Fruit fly (Drosophila melanogaster) whole organism, adult: ENCODE results near the gene Jon74E.

Experiments used
- CG11617 ChIP-seq: fragments of 200-800 bp; sonication (Bioruptor generic); optimal IDR thresholded peaks from 2 replicates; lab custom pipeline; 2017; ENCODE audit warnings: mild to moderate bottlenecking, missing biosample characterization, missing genetic modification reagents, missing genetic modification characterization
- CG12768 ChIP-seq: fragments of 200-800 bp; sonication (Bioruptor generic); optimal IDR thresholded peaks from 2 replicates; lab custom pipeline; 2017; ENCODE audit warnings: missing biosample characterization, missing genetic modification characterization, mild to moderate bottlenecking, moderate library complexity, missing genetic modification reagents
- CG1620 ChIP-seq: fragments of 200-800 bp; sonication (Bioruptor generic); optimal IDR thresholded peaks from 2 replicates; lab custom pipeline; 2016; ENCODE audit warnings: missing biosample characterization, missing genetic modification characterization
- CG33017 ChIP-seq: fragments of 200-800 bp; sonication (Bioruptor generic); optimal IDR thresholded peaks from 2 replicates; lab custom pipeline; 2018; ENCODE audit warnings: missing biosample characterization, mild to moderate bottlenecking, missing genetic modification characterization, moderate library complexity
- CG5204 ChIP-seq: fragments of 200-800 bp; sonication (Bioruptor generic); optimal IDR thresholded peaks from 2 replicates; lab custom pipeline; 2016; ENCODE audit warnings: missing biosample characterization, missing genetic modification characterization
- CG7045 ChIP-seq: fragments of 200-800 bp; sonication (Bioruptor generic); optimal IDR thresholded peaks from 2 replicates; lab custom pipeline; 2017; ENCODE audit warnings: missing biosample characterization, mild to moderate bottlenecking, missing genetic modification characterization
- Clk ChIP-seq: fragments of 200-800 bp; sonication (Bioruptor generic); optimal IDR thresholded peaks from 2 replicates; lab custom pipeline; 2017; ENCODE audit warnings: missing biosample characterization, missing genetic modification characterization
- Crg-1 ChIP-seq: fragments of 200-800 bp; sonication (Bioruptor generic); optimal IDR thresholded peaks from 2 replicates; lab custom pipeline; 2016; ENCODE audit warnings: missing biosample characterization, missing genetic modification characterization
- Hr96 ChIP-seq: fragments of 200-800 bp; sonication (Bioruptor generic); optimal IDR thresholded peaks from 2 replicates; lab custom pipeline; 2016; ENCODE audit warnings: missing biosample characterization, missing genetic modification characterization
- Mnt ChIP-seq: fragments of 200-800 bp; sonication (Bioruptor generic); optimal IDR thresholded peaks from 2 replicates; lab custom pipeline; 2016; ENCODE audit warnings: missing biosample characterization, mild to moderate bottlenecking, missing genetic modification characterization
- bab1 ChIP-seq: fragments of 200-800 bp; sonication (Bioruptor generic); optimal IDR thresholded peaks from 3 replicates; lab custom pipeline; 2019; ENCODE audit warnings: missing biosample characterization, mild to moderate bottlenecking, missing genetic modification characterization, moderate library complexity
- cic ChIP-seq: fragments of 200-800 bp; sonication (Bioruptor generic); optimal IDR thresholded peaks from 2 replicates; lab custom pipeline; 2017; ENCODE audit warnings: missing biosample characterization, mild to moderate bottlenecking, missing genetic modification characterization, moderate library complexity
- ovo ChIP-seq: fragments of 200-800 bp; sonication (Bioruptor generic); optimal IDR thresholded peaks from 2 replicates; lab custom pipeline; 2016; ENCODE audit warnings: missing biosample characterization, missing genetic modification characterization
- tj ChIP-seq: fragments of 200-800 bp; sonication (Bioruptor generic); optimal IDR thresholded peaks from 3 replicates; lab custom pipeline; 2017; ENCODE audit warnings: missing biosample characterization, mild to moderate bottlenecking, missing genetic modification characterization, moderate library complexity
- toe ChIP-seq: fragments of 200-800 bp; sonication (Bioruptor generic); optimal IDR thresholded peaks from 2 replicates; lab custom pipeline; 2016; ENCODE audit warnings: missing biosample characterization, missing genetic modification characterization

Gene Jon74E

DNA sequence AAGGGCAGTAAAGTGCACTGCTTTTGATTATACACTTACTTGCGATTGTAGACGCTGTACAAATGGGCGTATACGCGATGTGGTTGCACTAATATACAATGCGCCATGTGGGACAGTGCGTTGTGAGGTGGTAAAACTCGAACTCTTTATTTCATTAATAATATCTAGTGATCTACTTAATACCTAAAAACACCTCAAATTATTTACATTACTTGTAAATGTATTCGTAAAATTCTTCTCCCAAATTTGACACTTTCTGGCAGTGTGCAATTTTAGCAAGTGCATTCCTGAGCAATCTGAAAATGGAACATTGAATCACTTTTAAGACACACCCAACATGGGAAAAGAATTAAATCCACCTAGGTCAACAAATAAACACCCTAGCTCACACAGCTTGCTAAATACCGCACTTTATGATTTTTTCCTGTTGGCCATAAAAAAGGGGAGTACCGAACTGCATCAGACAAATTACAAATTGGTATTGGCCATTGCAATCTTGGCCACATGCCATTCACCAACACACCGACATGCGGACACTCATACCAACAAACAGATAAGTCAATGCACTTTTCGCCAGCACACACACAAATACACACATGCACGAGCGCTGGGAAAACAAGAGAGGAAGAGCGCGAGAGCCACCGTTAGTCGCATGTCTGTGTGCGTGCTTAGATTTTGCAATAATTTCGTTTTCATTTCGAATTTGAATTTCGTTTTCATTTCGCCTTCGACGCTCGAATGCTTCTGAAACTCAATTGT lies 49.8 kb downstream of the Jon74E start:
- TF ChIP-seq cic (GFP tag; lab: Kevin White, UChicago) (no peak), Crg-1 (GFP tag; lab: Kevin White, UChicago) (no peak), bab1 (GFP tag; lab: Kevin White, UChicago) (no peak), Mnt (GFP tag; lab: Kevin White, UChicago) (no peak), CG5204 (GFP tag; lab: Kevin White, UChicago) (no peak), CG33017 (tag; lab: Kevin White, UChicago) (no peak), Clk (GFP tag; lab: Kevin White, UChicago) (no peak), toe (no peak), CG1620 (GFP tag; lab: Kevin White, UChicago) (no peak), ovo (GFP tag; lab: Kevin White, UChicago) (no peak), Hr96 (GFP tag; lab: Kevin White, UChicago) (no peak), CG7045 (GFP tag; lab: Kevin White, UChicago) (no peak), CG12768 (GFP tag; lab: Kevin White, UChicago) (no peak), CG11617 (GFP tag; lab: Kevin White, UChicago) (no peak), tj (no peak)
